Worm (Caenorhabditis elegans): ENCODE measurements around the gene clec-33.

DNA sequence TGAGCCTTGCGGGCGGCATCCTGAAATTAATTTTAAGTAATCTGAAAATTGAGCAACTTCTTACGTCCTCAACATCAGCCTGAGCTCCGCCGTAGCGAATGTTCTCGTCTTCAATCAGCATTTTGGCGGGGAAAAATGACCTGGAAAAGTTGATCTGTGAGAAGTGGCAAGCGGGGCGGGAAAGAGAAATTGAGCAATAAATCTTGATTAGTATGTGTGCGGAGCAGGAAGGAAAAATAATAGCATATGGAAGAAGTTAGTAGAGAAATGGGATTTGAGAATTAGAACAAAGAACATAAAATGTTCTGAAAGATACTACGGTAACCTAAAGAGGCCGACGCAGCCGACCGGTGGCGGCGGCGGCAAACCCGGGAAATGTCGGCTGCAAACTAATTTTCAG lies 34.7 kb downstream of the clec-33 start, which contains the start of gene tni-3:
- no peak for TF ChIP-seq elt-2 (tag; optimal IDR thresholded peaks at IDR 0.05)
- no peak for TF ChIP-seq zag-1 (tag; optimal IDR thresholded peaks at IDR 0.05)
- no peak for TF ChIP-seq ztf-11 (tag; optimal IDR thresholded peaks at IDR 0.05)
- TF ChIP-seq ceh-88 (GFP tag; IDR thresholded peaks at IDR 0.05), result no peak
- TF ChIP-seq ceh-82 (tag; optimal IDR thresholded peaks at IDR 0.05), result no peak
- TF ChIP-seq unc-130 (tag; optimal IDR thresholded peaks at IDR 0.05), result no peak
- no peak for TF ChIP-seq nhr-76 (tag; optimal IDR thresholded peaks at IDR 0.05)
- TF ChIP-seq nhr-77 (tag; optimal IDR thresholded peaks at IDR 0.05), result no peak
- TF ChIP-seq C16A3.4 (tag; optimal IDR thresholded peaks at IDR 0.05), result no peak
- no peak for TF ChIP-seq nhr-28 (tag; optimal IDR thresholded peaks at IDR 0.05)
- no peak for TF ChIP-seq unc-62 (GFP tag; optimal IDR thresholded peaks at IDR 0.05)
- no peak for TF ChIP-seq dpl-1 (GFP tag; optimal IDR thresholded peaks at IDR 0.05)
- no peak for TF ChIP-seq egl-27 (tag; optimal IDR thresholded peaks at IDR 0.05)
